Fruit fly (Drosophila melanogaster) whole organism, adult: ENCODE data around the gene Ada3.

Experiments
- CG12768 ChIP-seq: fragments of 200-800 bp; sonication (Bioruptor generic); optimal IDR thresholded peaks from 2 replicates; lab custom pipeline; 2017; ENCODE audit warnings: missing biosample characterization, missing genetic modification characterization, mild to moderate bottlenecking, moderate library complexity, missing genetic modification reagents
- CG1620 ChIP-seq: fragments of 200-800 bp; sonication (Bioruptor generic); optimal IDR thresholded peaks from 2 replicates; lab custom pipeline; 2016; ENCODE audit warnings: missing biosample characterization, missing genetic modification characterization
- CG7101 ChIP-seq: fragments of 200-800 bp; sonication (Bioruptor generic); optimal IDR thresholded peaks from 2 replicates; lab custom pipeline; 2018; ENCODE audit warnings: missing biosample characterization, mild to moderate bottlenecking, missing genetic modification characterization, moderate library complexity
- Clk ChIP-seq: fragments of 200-800 bp; sonication (Bioruptor generic); optimal IDR thresholded peaks from 2 replicates; lab custom pipeline; 2017; ENCODE audit warnings: missing biosample characterization, missing genetic modification characterization
- Hr96 ChIP-seq: fragments of 200-800 bp; sonication (Bioruptor generic); optimal IDR thresholded peaks from 2 replicates; lab custom pipeline; 2016; ENCODE audit warnings: missing biosample characterization, missing genetic modification characterization
- Mnt ChIP-seq: fragments of 200-800 bp; sonication (Bioruptor generic); optimal IDR thresholded peaks from 2 replicates; lab custom pipeline; 2016; ENCODE audit warnings: missing biosample characterization, mild to moderate bottlenecking, missing genetic modification characterization
- cic ChIP-seq: fragments of 200-800 bp; sonication (Bioruptor generic); optimal IDR thresholded peaks from 2 replicates; lab custom pipeline; 2017; ENCODE audit warnings: missing biosample characterization, mild to moderate bottlenecking, missing genetic modification characterization, moderate library complexity
- cnc ChIP-seq, 2 experiments: fragments of >200 bp; optimal IDR thresholded peaks; 2 replicates each; lab custom pipeline; 2017
- kay ChIP-seq: fragments of 200-800 bp; sonication (Bioruptor generic); peaks from one replicate; lab custom pipeline; 2016; ENCODE audit warnings: missing biosample characterization, missing genetic modification characterization, borderline replicate concordance
- ovo ChIP-seq: fragments of 200-800 bp; sonication (Bioruptor generic); optimal IDR thresholded peaks from 2 replicates; lab custom pipeline; 2016; ENCODE audit warnings: missing biosample characterization, missing genetic modification characterization
- pad ChIP-seq: fragments of 200-800 bp; sonication (Bioruptor generic); optimal IDR thresholded peaks from 3 replicates; lab custom pipeline; 2017; ENCODE audit warnings: missing biosample characterization, missing genetic modification characterization, mild to moderate bottlenecking, moderate library complexity, missing genetic modification reagents
- toe ChIP-seq: fragments of 200-800 bp; sonication (Bioruptor generic); optimal IDR thresholded peaks from 2 replicates; lab custom pipeline; 2016; ENCODE audit warnings: missing biosample characterization, missing genetic modification characterization

- TF ChIP-seq CG7101 (tag; lab: Kevin White, UChicago) (peak; percentile 25), Mnt (GFP tag; lab: Kevin White, UChicago) (peak; percentile 50), toe (GFP tag; lab: Kevin White, UChicago) (no peak), Clk (GFP tag; lab: Kevin White, UChicago) (no peak), kay (GFP tag; lab: Kevin White, UChicago) (no peak), pad (no peak), CG12768 (GFP tag; lab: Kevin White, UChicago) (no peak), cnc (optimal IDR thresholded peaks at IDR 0.05; lab: Kevin White, UChicago) (peak in 1 of 2 experiments; percentile 72), Hr96 (GFP tag; lab: Kevin White, UChicago) (no peak), CG1620 (GFP tag; lab: Kevin White, UChicago) (peak; percentile 31), cic (GFP tag; lab: Kevin White, UChicago) (no peak), ovo (no peak)
These were observed 15.6 kb downstream of the Ada3 start, which contains the start of gene Mvb12 for dm6 chrX:18101098-18101711.
